Worm (Caenorhabditis elegans) whole organism, late embryonic: ENCODE results near the gene srlf-23.
"Not testable (repeated sequence)": the region's sequence is repeated elsewhere in the genome, so short reads cannot be mapped to it uniquely, and the experiment has no call there.

Experiments
- C08G9.2 ChIP-seq: sonication (generic microtip); optimal IDR thresholded peaks from 2 replicates; lab custom pipeline; 2016; ENCODE audit warnings: mild to moderate bottlenecking, missing genetic modification characterization, moderate library complexity, missing compliant biosample characterization
- K02D7.2 ChIP-seq: sonication (generic microtip); optimal IDR thresholded peaks from 2 replicates; lab custom pipeline; 2017; ENCODE audit warnings: mild to moderate bottlenecking, missing genetic modification characterization, missing compliant biosample characterization
- K09A11.1 ChIP-seq: sonication (generic microtip); optimal IDR thresholded peaks from 2 replicates; lab custom pipeline; 2017; ENCODE audit warnings: antibody characterized with exemption, mild to moderate bottlenecking, missing genetic modification characterization, missing compliant biosample characterization; ENCODE audit not compliant: insufficient read depth
- T23F11.4 ChIP-seq: fragments of 200-800 bp; sonication (Bioruptor generic); optimal IDR thresholded peaks from 2 replicates; lab custom pipeline; 2018; ENCODE audit warnings: mild to moderate bottlenecking, missing genetic modification characterization, missing compliant biosample characterization
- Y22D7AL.16 ChIP-seq: sonication (generic microtip); optimal IDR thresholded peaks from 2 replicates; lab custom pipeline; 2016; ENCODE audit warnings: missing genetic modification characterization, missing compliant biosample characterization
- ama-1 ChIP-seq: fragments of 150-350 bp; optimal IDR thresholded peaks from 2 replicates; lab custom pipeline; 2014
- ceh-2 ChIP-seq: sonication (generic microtip); optimal IDR thresholded peaks from 2 replicates; lab custom pipeline; 2016; ENCODE audit warnings: missing genotype, missing genetic modification characterization, missing compliant biosample characterization
- ceh-31 ChIP-seq: sonication (generic microtip); optimal IDR thresholded peaks from 2 replicates; lab custom pipeline; 2016; ENCODE audit warnings: missing genetic modification characterization, missing compliant biosample characterization
- ceh-34 ChIP-seq: sonication (generic microtip); optimal IDR thresholded peaks from 2 replicates; lab custom pipeline; 2016; ENCODE audit warnings: mild to moderate bottlenecking, missing genetic modification characterization, missing compliant biosample characterization
- ceh-6 ChIP-seq: fragments of 200-800 bp; sonication (Bioruptor generic); optimal IDR thresholded peaks from 2 replicates; lab custom pipeline; 2018; ENCODE audit warnings: mild to moderate bottlenecking, missing genetic modification characterization, missing compliant biosample characterization
- che-1 ChIP-seq: sonication (generic microtip); optimal IDR thresholded peaks from 2 replicates; lab custom pipeline; 2016; ENCODE audit warnings: mild to moderate bottlenecking, missing genetic modification characterization, missing compliant biosample characterization
- dve-1 ChIP-seq: sonication (generic microtip); optimal IDR thresholded peaks from 2 replicates; lab custom pipeline; 2017; ENCODE audit warnings: antibody characterized with exemption, mild to moderate bottlenecking, missing genetic modification characterization, missing compliant biosample characterization
- elt-2 ChIP-seq: sonication (generic microtip); optimal IDR thresholded peaks from 2 replicates; lab custom pipeline; 2016; ENCODE audit warnings: missing genetic modification reagents, missing genetic modification characterization, missing compliant biosample characterization
- eyg-1 ChIP-seq: sonication (generic microtip); optimal IDR thresholded peaks from 2 replicates; lab custom pipeline; 2016; ENCODE audit warnings: missing genotype, missing genetic modification characterization, missing compliant biosample characterization
- fkh-10 ChIP-seq: fragments of 150-350 bp; optimal IDR thresholded peaks from 2 replicates; lab custom pipeline; 2014; ENCODE audit warnings: missing biosample characterization, missing genetic modification reagents, missing genetic modification characterization
- fkh-6 ChIP-seq: sonication (generic microtip); optimal IDR thresholded peaks from 2 replicates; lab custom pipeline; 2016; ENCODE audit warnings: missing genetic modification characterization, missing compliant biosample characterization
- hlh-13 ChIP-seq: fragments of 200-800 bp; sonication (Bioruptor generic); optimal IDR thresholded peaks from 2 replicates; lab custom pipeline; 2018; ENCODE audit warnings: mild to moderate bottlenecking, missing genetic modification characterization, missing compliant biosample characterization
- hlh-8 ChIP-seq: sonication (generic microtip); optimal IDR thresholded peaks from 2 replicates; lab custom pipeline; 2016; ENCODE audit warnings: missing genotype, missing genetic modification characterization, missing compliant biosample characterization
- lim-6 ChIP-seq: sonication (generic microtip); optimal IDR thresholded peaks from 2 replicates; lab custom pipeline; 2016; ENCODE audit warnings: missing genetic modification characterization, missing compliant biosample characterization
- mec-3 ChIP-seq: sonication (generic microtip); optimal IDR thresholded peaks from 2 replicates; lab custom pipeline; 2016; ENCODE audit warnings: borderline replicate concordance, missing genetic modification characterization, missing compliant biosample characterization
- nfya-1 ChIP-seq: sonication (generic microtip); optimal IDR thresholded peaks from 2 replicates; lab custom pipeline; 2017; ENCODE audit warnings: missing genetic modification characterization, mild to moderate bottlenecking, missing compliant biosample characterization, antibody characterized with exemption, moderate library complexity
- odd-2 ChIP-seq: sonication (generic microtip); optimal IDR thresholded peaks from 2 replicates; lab custom pipeline; 2017; ENCODE audit warnings: antibody characterized with exemption, mild to moderate bottlenecking, missing genetic modification characterization, missing compliant biosample characterization
- pat-9 ChIP-seq: fragments of 200-800 bp; sonication (Bioruptor generic); optimal IDR thresholded peaks from 2 replicates; lab custom pipeline; 2018; ENCODE audit warnings: mild to moderate bottlenecking, missing genetic modification characterization, moderate library complexity, missing compliant biosample characterization
- pax-1 ChIP-seq: fragments of 150-350 bp; optimal IDR thresholded peaks from 2 replicates; lab custom pipeline; 2014; ENCODE audit warnings: missing biosample characterization, missing genetic modification characterization
- pha-2 ChIP-seq: sonication (generic microtip); optimal IDR thresholded peaks from 2 replicates; lab custom pipeline; 2017; ENCODE audit warnings: mild to moderate bottlenecking, missing genetic modification characterization, missing compliant biosample characterization
- pha-4 ChIP-seq: fragments of 150-350 bp; optimal IDR thresholded peaks from 2 replicates; lab custom pipeline; 2018; ENCODE audit warnings: missing biosample characterization, missing genetic modification reagents, missing genetic modification characterization
- pros-1 ChIP-seq: fragments of 150-350 bp; optimal IDR thresholded peaks from 2 replicates; lab custom pipeline; 2014; ENCODE audit warnings: missing biosample characterization, missing genetic modification reagents, missing genetic modification characterization
- rnt-1 ChIP-seq: sonication (generic microtip); optimal IDR thresholded peaks from 2 replicates; lab custom pipeline; 2016; ENCODE audit warnings: missing genetic modification characterization, missing compliant biosample characterization
- sdc-2 ChIP-seq: sonication (generic microtip); optimal IDR thresholded peaks from 2 replicates; lab custom pipeline; 2016; ENCODE audit warnings: missing genotype, missing genetic modification characterization, missing compliant biosample characterization
- syd-9 ChIP-seq: sonication (generic microtip); optimal IDR thresholded peaks from 2 replicates; lab custom pipeline; 2016; ENCODE audit warnings: mild to moderate bottlenecking, missing genetic modification characterization, moderate library complexity, missing compliant biosample characterization
- unc-3 ChIP-seq, 2 experiments: fragments of 200-800 bp in 1 of 2; sonication (Bioruptor generic) in 1 of 2; sonication (generic microtip) in 1 of 2; conservative IDR thresholded peaks in 1 of 2; optimal IDR thresholded peaks in 1 of 2; 2 replicates each; pipeline versions ENCODE4 v1.3.6 to Lab custom; 2016 to 2022; ENCODE audit warnings: missing compliant biosample characterization in 2 of 2, missing genetic modification characterization in 2 of 2, missing genetic modification reagents in 1 of 2
- unc-55 ChIP-seq: sonication (generic microtip); optimal IDR thresholded peaks from 2 replicates; lab custom pipeline; 2017; ENCODE audit warnings: missing biosample characterization, missing genetic modification reagents, missing genetic modification characterization
- zip-5 ChIP-seq: sonication (generic microtip); optimal IDR thresholded peaks from 2 replicates; lab custom pipeline; 2016; ENCODE audit warnings: missing genetic modification characterization, missing compliant biosample characterization

The srlf-23 gene

DNA sequence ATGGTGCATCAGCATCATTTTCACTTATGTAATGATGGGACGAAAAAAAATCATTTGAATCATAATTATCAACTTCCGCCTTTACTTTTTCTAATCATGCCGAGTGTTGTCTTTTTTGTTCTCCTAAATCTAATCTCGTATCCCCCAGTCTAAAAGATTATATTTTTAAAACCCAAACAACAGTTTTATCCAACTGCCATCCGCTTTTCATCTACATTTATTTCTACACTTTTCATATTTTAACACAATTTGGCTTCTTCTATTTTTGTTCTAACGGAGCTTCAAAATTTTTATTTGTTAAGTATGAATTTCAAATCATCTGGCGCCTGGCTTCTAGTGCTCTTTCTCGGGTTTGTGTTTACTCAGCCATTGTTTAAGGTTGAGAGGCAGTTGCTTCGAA, 41.2 kb downstream of the srlf-23 start, which contains the start of gene K09C6.3:
Gene K09C6.3 (plus strand): TSS at position 301 of the 400 bp plus-strand sequence.
- TF ChIP-seq pat-9 (tag; lab: Kevin White, UChicago) (no peak), unc-3 (GFP tag; conservative IDR thresholded peaks at IDR 0.05; lab: Robert Waterston, UW) (no peak), unc-3 (tag; optimal IDR thresholded peaks at IDR 0.05; lab: Kevin White, UChicago) (no peak), zip-5 (tag; lab: Kevin White, UChicago) (no peak), pha-4 (tag; lab: Kevin White, UChicago) (no peak)

ce11 chrV:849512-849911, 43.8 kb downstream of the srlf-23 start, which contains the start of gene srbc-12:
TSS of gene srbc-12 (plus strand) at chrV:849812.
- TF ChIP-seq Y22D7AL.16 (tag; lab: Kevin White, UChicago) (no peak), odd-2 (no peak), mec-3 (no peak), eyg-1 (tag; lab: Kevin White, UChicago) (no peak), hlh-13 (GFP tag; lab: Kevin White, UChicago) (no peak), hlh-8 (tag; lab: Kevin White, UChicago) (no peak), pat-9 (tag; lab: Kevin White, UChicago) (no peak), elt-2 (tag; lab: Kevin White, UChicago) (no peak), pax-1 (tag; lab: Kevin White, UChicago) (no peak)

- TF ChIP-seq hlh-8 (tag; lab: Kevin White, UChicago) (no peak), ceh-6 (GFP tag; lab: Kevin White, UChicago) (no peak), pros-1 (tag; lab: Kevin White, UChicago) (no peak), pax-1 (tag; lab: Kevin White, UChicago) (no peak), syd-9 (tag; lab: Kevin White, UChicago) (no peak), T23F11.4 (GFP tag; lab: Kevin White, UChicago) (no peak), fkh-10 (no peak), K02D7.2 (tag; lab: Kevin White, UChicago) (no peak), pha-4 (tag; lab: Kevin White, UChicago) (no peak), dve-1 (tag; lab: Kevin White, UChicago) (no peak), unc-55 (no peak), K09A11.1 (tag; lab: Kevin White, UChicago) (no peak), elt-2 (tag; lab: Kevin White, UChicago) (no peak), ceh-34 (tag; lab: Kevin White, UChicago) (no peak)
- TF ChIP-seq, all 69 proteins: peak for 0
Measured at ce11 chrV:849042-849441, 44.3 kb downstream of the srlf-23 start.

DNA sequence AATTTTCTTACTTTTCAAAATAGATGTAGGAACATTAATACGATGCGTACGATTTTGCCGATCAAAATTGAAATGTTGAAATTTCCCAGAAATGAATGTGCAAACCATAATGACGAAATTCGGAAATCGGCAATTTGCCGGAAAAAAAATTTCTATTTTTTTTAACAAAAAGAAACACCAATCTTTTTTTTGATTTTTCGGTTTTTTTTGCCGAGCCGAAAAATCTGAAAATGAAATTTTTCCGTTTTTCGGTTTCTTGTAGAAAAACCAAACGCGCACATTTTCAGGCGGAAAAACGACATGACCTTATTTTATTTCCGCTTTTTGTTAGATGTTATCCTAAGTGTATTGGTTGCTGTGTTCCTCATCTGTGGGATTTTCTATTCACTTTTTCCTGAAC, 45.8 kb downstream of the srlf-23 start, which contains the start of gene srbc-13:
Gene srbc-13 (plus strand): TSS at position 301 of the 400 bp plus-strand sequence.
- TF ChIP-seq unc-3 (GFP tag; conservative IDR thresholded peaks at IDR 0.05; lab: Robert Waterston, UW): no peak
- TF ChIP-seq unc-3 (tag; optimal IDR thresholded peaks at IDR 0.05; lab: Kevin White, UChicago): no peak
- no peak for TF ChIP-seq ceh-2 (tag; lab: Kevin White, UChicago)
- TF ChIP-seq lim-6 (tag; lab: Kevin White, UChicago): no peak
- no peak for TF ChIP-seq C08G9.2 (tag; lab: Kevin White, UChicago)
- TF ChIP-seq fkh-6: no peak
- TF ChIP-seq Y22D7AL.16 (tag; lab: Kevin White, UChicago): no peak
- TF ChIP-seq ceh-31 (tag; lab: Kevin White, UChicago): no peak
- no peak for TF ChIP-seq pax-1 (tag; lab: Kevin White, UChicago)
- no peak for TF ChIP-seq sdc-2 (tag; lab: Kevin White, UChicago)
- no peak for TF ChIP-seq ama-1 (lab: Kevin White, UChicago)
- no peak for TF ChIP-seq rnt-1

DNA sequence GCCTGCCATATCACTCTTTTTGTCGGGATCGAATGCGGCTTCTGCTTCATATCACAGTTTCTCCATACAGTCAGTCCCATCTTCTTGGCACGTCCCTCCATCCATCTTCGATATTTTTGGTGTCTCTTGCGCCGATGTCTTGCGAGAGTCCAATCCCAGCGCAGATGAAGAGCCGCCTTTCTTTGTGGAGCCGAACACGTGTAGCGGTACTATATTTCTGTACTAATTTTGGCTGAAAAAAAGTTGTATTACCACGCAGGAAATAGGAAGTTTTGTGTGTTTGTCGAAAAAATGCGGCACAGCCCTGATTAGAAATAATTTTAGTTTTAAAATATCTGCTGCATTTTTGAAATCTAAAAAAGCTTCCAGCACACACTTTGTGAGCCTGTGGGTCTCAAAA, 50.2 kb downstream of the srlf-23 start, which contains the start of gene K09C6.8:
Gene K09C6.8 (minus strand): TSS at position 101 of the 400 bp plus-strand sequence.
- TF ChIP-seq nfya-1, che-1, pha-2 (tag; lab: Kevin White, UChicago): not testable (repeated sequence)
